Worm (Caenorhabditis elegans) whole organism, L4 larva: Measurements from ENCODE around the gene D1046.2.

ENCODE experiments used
- aly-2 ChIP-seq: sonication (generic microtip); optimal IDR thresholded peaks from 2 replicates; lab custom pipeline; 2018; ENCODE audit warnings: missing biosample characterization, missing genetic modification characterization
- attf-4 ChIP-seq: sonication (generic microtip); optimal IDR thresholded peaks from 3 replicates; lab custom pipeline; 2017; ENCODE audit warnings: missing biosample characterization, missing genetic modification characterization
- ceh-32 ChIP-seq: sonication (generic microtip); optimal IDR thresholded peaks from 2 replicates; lab custom pipeline; 2016; ENCODE audit warnings: mild to moderate bottlenecking, missing genetic modification characterization, missing compliant biosample characterization; ENCODE audit not compliant: poor library complexity
- fkh-10 ChIP-seq: fragments of 150-350 bp; optimal IDR thresholded peaks from 2 replicates; lab custom pipeline; 2014; ENCODE audit warnings: missing biosample characterization, missing genetic modification reagents, missing genetic modification characterization
- jun-1 ChIP-seq: fragments of 150-350 bp; optimal IDR thresholded peaks from 2 replicates; lab custom pipeline; 2014; ENCODE audit warnings: missing biosample characterization, missing genetic modification reagents, missing genetic modification characterization
- lin-1 ChIP-seq: fragments of 200-800 bp; sonication (Bioruptor generic); IDR thresholded peaks from 2 replicates; pipeline ENCODE4 v1.3.6; 2022; ENCODE audit warnings: missing genetic modification reagents, missing genetic modification characterization, missing compliant biosample characterization
- lsy-2 ChIP-seq, 2 experiments: fragments of 150-350 bp in 1 of 2; sonication (generic microtip) in 1 of 2; optimal IDR thresholded peaks; 2 replicates each; lab custom pipeline; 2014 to 2017; ENCODE audit warnings: missing biosample characterization in 2 of 2, missing genetic modification characterization in 2 of 2
- nhr-28 ChIP-seq: fragments of 150-350 bp; optimal IDR thresholded peaks from 2 replicates; lab custom pipeline; 2014; ENCODE audit warnings: missing biosample characterization, missing genetic modification characterization
- nhr-48 ChIP-seq: sonication (generic microtip); optimal IDR thresholded peaks from 2 replicates; lab custom pipeline; 2016; ENCODE audit warnings: mild to moderate bottlenecking, missing genetic modification characterization, missing compliant biosample characterization
- nhr-6 ChIP-seq: fragments of 150-350 bp; optimal IDR thresholded peaks from 2 replicates; lab custom pipeline; 2014; ENCODE audit warnings: missing biosample characterization, missing genetic modification characterization
- nhr-76 ChIP-seq: fragments of 150-350 bp; optimal IDR thresholded peaks from 2 replicates; lab custom pipeline; 2014; ENCODE audit warnings: missing biosample characterization, missing genetic modification characterization
- nhr-77 ChIP-seq: fragments of 150-350 bp; optimal IDR thresholded peaks from 2 replicates; lab custom pipeline; 2014; ENCODE audit warnings: missing biosample characterization, missing genetic modification characterization
- skn-1 ChIP-seq: fragments of 150-350 bp; optimal IDR thresholded peaks from 2 replicates; lab custom pipeline; 2014; ENCODE audit warnings: missing biosample characterization, missing genetic modification characterization
- snpc-4 ChIP-seq: fragments of 150-350 bp; optimal IDR thresholded peaks from 2 replicates; lab custom pipeline; 2014; ENCODE audit warnings: missing biosample characterization, missing genetic modification characterization

DNA sequence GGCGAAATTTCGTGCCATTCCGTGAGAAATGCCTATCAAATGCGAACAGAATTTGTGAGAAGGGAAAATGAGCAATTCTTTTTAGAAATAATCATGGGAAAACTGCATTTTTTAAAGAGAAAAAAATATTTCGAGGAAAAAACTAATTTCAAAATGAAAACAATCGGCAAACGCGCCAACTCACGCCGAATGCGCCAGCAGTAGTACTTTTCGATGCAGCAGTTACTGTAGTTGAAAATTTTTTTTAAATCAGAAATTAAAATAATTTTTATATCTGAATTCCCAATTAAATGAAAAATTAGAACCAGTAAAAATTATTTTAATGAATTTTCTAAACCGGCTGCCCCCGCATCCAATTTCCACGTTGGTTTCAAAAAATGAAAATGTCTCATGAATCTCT, 2.5 kb downstream of the D1046.2 start:
- TF ChIP-seq nhr-6 (tag; lab: Kevin White, UChicago) (no peak), nhr-76 (tag; lab: Kevin White, UChicago) (no peak), fkh-10 (no peak), lin-1 (GFP tag; lab: Robert Waterston, UW) (no peak), skn-1 (tag; lab: Kevin White, UChicago) (no peak), aly-2 (tag; lab: Kevin White, UChicago) (no peak), nhr-48 (tag; lab: Kevin White, UChicago) (no peak), jun-1 (tag; lab: Kevin White, UChicago) (no peak), nhr-28 (tag; lab: Kevin White, UChicago) (no peak), attf-4 (tag; lab: Kevin White, UChicago) (no peak), lsy-2 (tag; optimal IDR thresholded peaks at IDR 0.05; lab: Kevin White, UChicago) (no peak), ceh-32 (tag; lab: Kevin White, UChicago) (no peak), nhr-77 (tag; lab: Kevin White, UChicago) (no peak), snpc-4 (tag; lab: Kevin White, UChicago) (no peak)
